Worm (Caenorhabditis elegans): ENCODE measurements around the gene ztf-18.

ztf-18 gene

ce11 chrIII:907311-907710 lies 11.8 kb upstream of the ztf-18 start, which contains the start of gene F23H11.4:
Gene F23H11.4, minus strand, starts transcription at chrIII:907539.
- TF ChIP-seq repo-1 (tag; optimal IDR thresholded peaks at IDR 0.05): no peak

- TF ChIP-seq ama-1 (optimal IDR thresholded peaks at IDR 0.05): no peak
- TF ChIP-seq ama-1 (GFP tag; optimal IDR thresholded peaks at IDR 0.05): no peak
- no peak for TF ChIP-seq ekl-4 (GFP tag; IDR thresholded peaks at IDR 0.05)
- TF ChIP-seq B0336.3 (GFP tag; IDR thresholded peaks at IDR 0.05): no peak
- 0 out of 2 replicates have a peak, but pooled peaks have one; percentile 8 for TF ChIP-seq attf-3 (GFP tag; conservative IDR thresholded peaks at IDR 0.05)
- no peak for TF ChIP-seq madf-3 (GFP tag; IDR thresholded peaks at IDR 0.05)
- no peak for TF ChIP-seq C17E4.6 (GFP tag; IDR thresholded peaks at IDR 0.05)
- no peak for TF ChIP-seq hlh-26 (GFP tag; conservative IDR thresholded peaks at IDR 0.05)
- no peak for TF ChIP-seq ceh-79 (tag; optimal IDR thresholded peaks at IDR 0.05)
- no peak for TF ChIP-seq ztf-6 (GFP tag; IDR thresholded peaks at IDR 0.05)
- peak; percentile 54 for TF ChIP-seq nhr-80 (tag; optimal IDR thresholded peaks at IDR 0.05)
- TF ChIP-seq attf-5 (GFP tag; optimal IDR thresholded peaks at IDR 0.05): no peak
- TF ChIP-seq bed-2 (GFP tag; IDR thresholded peaks at IDR 0.05): no peak
- TF ChIP-seq Y95B8A.8 (GFP tag; IDR thresholded peaks at IDR 0.05): no peak
- TF ChIP-seq mcd-1 (GFP tag; IDR thresholded peaks at IDR 0.05): peak; percentile 85
- TF ChIP-seq D2030.7 (GFP tag; IDR thresholded peaks at IDR 0.05): peak; percentile 11; the same call in 1 of the 2 replicates
- TF ChIP-seq athp-1 (tag; optimal IDR thresholded peaks at IDR 0.05): peak; percentile 19
- TF ChIP-seq F22D6.2 (tag; optimal IDR thresholded peaks at IDR 0.05): no peak
- no peak for TF ChIP-seq ZK185.1 (tag; optimal IDR thresholded peaks at IDR 0.05; ENCODE audit: poor library complexity, severe bottlenecking)
- TF ChIP-seq let-526 (GFP tag; IDR thresholded peaks at IDR 0.05): no peak
- peak; percentile 25 for TF ChIP-seq lin-40 (tag; optimal IDR thresholded peaks at IDR 0.05)
- no peak for TF ChIP-seq zfh-2 (GFP tag; conservative IDR thresholded peaks at IDR 0.05)
- TF ChIP-seq nfya-2 (GFP tag; IDR thresholded peaks at IDR 0.05): no peak
- TF ChIP-seq him-1 (tag; optimal IDR thresholded peaks at IDR 0.05): peak; percentile 25
- TF ChIP-seq F52B5.7 (tag; optimal IDR thresholded peaks at IDR 0.05): no peak
- TF ChIP-seq lin-54 (GFP tag; optimal IDR thresholded peaks at IDR 0.05): peak; percentile 41
- no peak for TF ChIP-seq nhr-27 (tag; optimal IDR thresholded peaks at IDR 0.05)
- no peak for TF ChIP-seq cebp-1 (GFP tag; IDR thresholded peaks at IDR 0.05)
- no peak for TF ChIP-seq cebp-1 (tag; optimal IDR thresholded peaks at IDR 0.05)
- no peak for TF ChIP-seq F49E8.2 (tag; optimal IDR thresholded peaks at IDR 0.05; ENCODE audit: insufficient read depth)
- TF ChIP-seq nhr-90 (tag; optimal IDR thresholded peaks at IDR 0.05): no peak
- no peak for TF ChIP-seq hmg-20 (GFP tag; IDR thresholded peaks at IDR 0.05)
- no peak for TF ChIP-seq nfya-1 (tag; optimal IDR thresholded peaks at IDR 0.05; ENCODE audit: borderline replicate concordance, insufficient read depth)
- no peak for TF ChIP-seq repo-1 (tag; optimal IDR thresholded peaks at IDR 0.05)
- no peak for TF ChIP-seq ccch-3 (GFP tag; optimal IDR thresholded peaks at IDR 0.05)
- TF ChIP-seq let-607 (tag; optimal IDR thresholded peaks at IDR 0.05): no peak
- no peak for TF ChIP-seq T07F8.4 (tag; optimal IDR thresholded peaks at IDR 0.05)
- TF ChIP-seq B0035.1 (tag; optimal IDR thresholded peaks at IDR 0.05): no peak
- peak in 1 of 3 experiments; percentile 39 for TF ChIP-seq lin-35 (GFP tag; optimal IDR thresholded peaks at IDR 0.05)
- TF ChIP-seq mes-4 (tag; optimal IDR thresholded peaks at IDR 0.05): no peak
- TF ChIP-seq efl-1 (GFP tag; optimal IDR thresholded peaks at IDR 0.05): peak; percentile 57
- TF ChIP-seq akir-1 (GFP tag; optimal IDR thresholded peaks at IDR 0.05): no peak
- TF ChIP-seq C06A6.2 (GFP tag; conservative IDR thresholded peaks at IDR 0.05): no peak
- TF ChIP-seq hmg-1.2 (GFP tag; IDR thresholded peaks at IDR 0.05): 0 out of 2 replicates have a peak, but pooled peaks have one; percentile 8
- TF ChIP-seq madf-6 (GFP tag; IDR thresholded peaks at IDR 0.05): peak; percentile 35; the same call in 1 of the 2 replicates
- TF ChIP-seq unc-62 (GFP tag; optimal IDR thresholded peaks at IDR 0.05): no peak
Measured at ce11 chrIII:901600-902250, 6.2 kb upstream of the ztf-18 start.

All from whole organism, young adult.